Worm (Caenorhabditis elegans): ENCODE data around the gene msp-79.
A peak's percentile ranks its signal among the peaks of the same experiment; 100 is the strongest.

The msp-79 gene

DNA sequence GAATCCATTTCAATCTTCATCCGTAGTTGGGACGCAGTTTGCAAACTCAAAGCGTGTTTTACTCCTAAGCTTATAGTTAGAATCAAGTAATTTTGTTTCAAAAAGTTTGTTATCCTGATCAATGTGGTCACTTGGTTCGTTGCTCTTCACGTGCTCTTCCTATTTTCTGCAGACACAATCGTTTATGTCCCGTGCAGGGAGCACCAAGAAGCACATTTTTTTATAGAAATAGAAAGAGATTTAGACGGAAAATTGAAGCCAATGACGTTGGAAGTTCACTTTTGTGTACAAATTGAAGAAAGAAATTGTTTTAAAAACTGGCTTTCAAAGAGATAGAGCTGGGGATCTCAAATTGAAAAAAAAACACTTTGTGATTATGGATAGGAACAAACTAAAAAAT is 5.2 kb downstream of the msp-79 start:
- TF ChIP-seq hmg-11 (tag; optimal IDR thresholded peaks at IDR 0.05): no peak
- peak; percentile 22 for TF ChIP-seq pha-4 (tag; optimal IDR thresholded peaks at IDR 0.05)
- no peak for TF ChIP-seq nhr-28 (tag; optimal IDR thresholded peaks at IDR 0.05)
- TF ChIP-seq skn-1 (tag; optimal IDR thresholded peaks at IDR 0.05): no peak
- TF ChIP-seq fos-1 (tag; optimal IDR thresholded peaks at IDR 0.05): no peak
- TF ChIP-seq nfya-1 (tag; optimal IDR thresholded peaks at IDR 0.05; ENCODE audit: insufficient read depth): peak; percentile 20

DNA sequence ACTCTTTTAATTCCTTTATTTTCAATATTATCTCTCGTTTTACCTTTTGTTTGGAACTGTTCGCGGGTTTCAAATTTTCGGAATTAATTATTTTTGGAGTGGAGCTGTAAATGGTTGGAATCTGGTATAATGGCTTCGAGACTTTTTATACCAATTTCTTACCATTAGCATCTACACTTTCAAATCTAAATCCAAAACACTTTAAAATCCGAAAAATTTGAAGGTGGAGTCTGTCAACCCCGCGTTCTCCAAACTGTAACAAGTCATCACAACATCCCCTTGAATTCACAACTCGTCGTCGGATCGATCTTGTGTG is 9.6 kb downstream of the msp-79 start, which contains the start of gene nhr-97:
Gene nhr-97, plus strand, starts transcription at position 217 of the 316 bp plus-strand sequence.
- no peak for TF ChIP-seq nhr-11 (tag; optimal IDR thresholded peaks at IDR 0.05)
- no peak for TF ChIP-seq sea-2 (GFP tag; optimal IDR thresholded peaks at IDR 0.05)

DNA sequence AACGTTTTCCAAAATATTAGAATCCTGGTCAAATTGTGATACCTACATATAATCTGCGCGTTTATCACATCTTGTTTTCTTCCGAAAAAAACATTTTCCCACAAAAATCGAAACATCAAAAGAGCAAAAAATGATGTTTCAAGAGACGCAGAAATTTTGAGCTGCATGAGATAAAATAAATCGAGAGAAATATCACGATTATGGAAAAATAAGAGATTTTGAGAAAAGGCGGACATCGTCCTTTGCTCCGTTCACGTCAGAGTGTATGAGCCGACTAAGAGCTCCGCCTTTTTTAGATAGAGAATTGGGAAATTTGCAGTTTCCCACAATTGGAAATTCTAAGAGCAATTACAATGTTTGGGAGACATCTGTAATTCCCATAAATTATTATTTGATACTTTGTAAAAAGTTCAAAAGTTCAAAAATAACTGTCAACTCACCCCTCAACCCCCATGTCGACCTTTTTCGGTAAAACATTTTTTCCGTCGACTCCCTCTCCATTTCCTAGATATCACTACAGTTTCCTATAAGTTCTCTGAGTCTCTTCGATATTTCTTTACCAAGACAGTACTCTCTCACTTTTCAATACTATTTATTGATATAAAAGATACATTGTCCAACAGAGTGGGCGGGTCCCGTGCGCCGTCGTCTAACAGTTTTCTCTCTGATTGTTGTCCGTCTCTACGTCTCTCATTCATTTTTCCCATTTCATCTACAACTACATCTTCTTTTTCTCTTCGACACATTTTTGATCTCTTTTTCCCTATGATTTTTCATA is 10.1 kb downstream of the msp-79 start:
- TF ChIP-seq skn-1 (tag; optimal IDR thresholded peaks at IDR 0.05) (no peak), nhr-23 (tag; optimal IDR thresholded peaks at IDR 0.05) (peak; percentile 82), ztf-4 (tag; optimal IDR thresholded peaks at IDR 0.05) (no peak), nhr-43 (tag; optimal IDR thresholded peaks at IDR 0.05; ENCODE audit: poor library complexity, severe bottlenecking) (peak; percentile 43), daf-12 (tag; optimal IDR thresholded peaks at IDR 0.05) (no peak), lsy-12 (tag; optimal IDR thresholded peaks at IDR 0.05) (no peak), ceh-28 (tag; optimal IDR thresholded peaks at IDR 0.05) (peak; percentile 31), jun-1 (tag; optimal IDR thresholded peaks at IDR 0.05) (peak; percentile 44), fos-1 (tag; optimal IDR thresholded peaks at IDR 0.05) (no peak), pqm-1 (tag; optimal IDR thresholded peaks at IDR 0.05) (peak; percentile 25), eor-1 (tag; optimal IDR thresholded peaks at IDR 0.05) (no peak), ceh-9 (tag; optimal IDR thresholded peaks at IDR 0.05) (no peak), nfya-1 (tag; optimal IDR thresholded peaks at IDR 0.05; ENCODE audit: insufficient read depth) (peak; percentile 2), nhr-67 (tag; optimal IDR thresholded peaks at IDR 0.05) (no peak), lin-15B (tag; optimal IDR thresholded peaks at IDR 0.05) (peak; percentile 0), elt-2 (tag; optimal IDR thresholded peaks at IDR 0.05) (peak; percentile 65), nhr-25 (tag; optimal IDR thresholded peaks at IDR 0.05) (peak; percentile 49), pha-4 (tag; optimal IDR thresholded peaks at IDR 0.05) (peak; percentile 71), lin-39 (tag; optimal IDR thresholded peaks at IDR 0.05) (no peak), elt-3 (tag; optimal IDR thresholded peaks at IDR 0.05) (no peak)

- peak in 1 of 3 experiments; percentile 84 for TF ChIP-seq elt-3 (tag; optimal IDR thresholded peaks at IDR 0.05)
- no peak for TF ChIP-seq lin-39 (tag; optimal IDR thresholded peaks at IDR 0.05)
- TF ChIP-seq nhr-11 (tag; optimal IDR thresholded peaks at IDR 0.05): no peak
- TF ChIP-seq jun-1 (tag; optimal IDR thresholded peaks at IDR 0.05): no peak
- no peak for TF ChIP-seq ama-1 (optimal IDR thresholded peaks at IDR 0.05)
Measured at ce11 chrIV:9755713-9756112, 11.2 kb downstream of the msp-79 start.

- TF ChIP-seq lin-39 (tag; optimal IDR thresholded peaks at IDR 0.05): no peak
- TF ChIP-seq nhr-12 (tag; optimal IDR thresholded peaks at IDR 0.05): no peak
- TF ChIP-seq R02D3.7 (tag; optimal IDR thresholded peaks at IDR 0.05): no peak
- TF ChIP-seq aly-2 (tag; optimal IDR thresholded peaks at IDR 0.05): no peak
- TF ChIP-seq nhr-43 (tag; optimal IDR thresholded peaks at IDR 0.05; ENCODE audit: poor library complexity, severe bottlenecking): no peak
- no peak for TF ChIP-seq nhr-67 (tag; optimal IDR thresholded peaks at IDR 0.05)
- no peak for TF ChIP-seq fkh-10 (GFP tag; optimal IDR thresholded peaks at IDR 0.05)
- no peak for TF ChIP-seq elt-3 (tag; optimal IDR thresholded peaks at IDR 0.05)
- no peak for TF ChIP-seq nhr-77 (tag; optimal IDR thresholded peaks at IDR 0.05)
- no peak for TF ChIP-seq unc-39 (tag; optimal IDR thresholded peaks at IDR 0.05)
- TF ChIP-seq hmg-11 (tag; optimal IDR thresholded peaks at IDR 0.05): no peak
- no peak for TF ChIP-seq daf-12 (tag; optimal IDR thresholded peaks at IDR 0.05)
Measured at ce11 chrIV:9748342-9748741, 18.6 kb downstream of the msp-79 start, which contains the start of gene C28D4.8. Gene C28D4.8 (minus strand): TSS chrIV:9748442.

ce11 chrIV:9746762-9747161 is 20.2 kb downstream of the msp-79 start, which contains the start of gene C28D4.5:
Gene C28D4.5 (minus strand): TSS chrIV:9746862.
- TF ChIP-seq elt-3 (tag; optimal IDR thresholded peaks at IDR 0.05): no peak
- no peak for TF ChIP-seq pha-4 (tag; optimal IDR thresholded peaks at IDR 0.05)
- TF ChIP-seq tbx-2 (tag; optimal IDR thresholded peaks at IDR 0.05): no peak
- no peak for TF ChIP-seq sea-2 (GFP tag; optimal IDR thresholded peaks at IDR 0.05)
- no peak for TF ChIP-seq unc-62 (GFP tag; optimal IDR thresholded peaks at IDR 0.05)
- TF ChIP-seq zag-1 (tag; optimal IDR thresholded peaks at IDR 0.05): no peak
- no peak for TF ChIP-seq egl-5 (tag; optimal IDR thresholded peaks at IDR 0.05)
- no peak for TF ChIP-seq lin-39 (tag; optimal IDR thresholded peaks at IDR 0.05)
- TF ChIP-seq lsy-12 (tag; optimal IDR thresholded peaks at IDR 0.05): no peak
- TF ChIP-seq nhr-25 (tag; optimal IDR thresholded peaks at IDR 0.05): no peak
- TF ChIP-seq nhr-11 (tag; optimal IDR thresholded peaks at IDR 0.05): no peak
- TF ChIP-seq fkh-2 (tag; optimal IDR thresholded peaks at IDR 0.05): no peak
- TF ChIP-seq nhr-77 (tag; optimal IDR thresholded peaks at IDR 0.05): no peak
- TF ChIP-seq nhr-76 (tag; optimal IDR thresholded peaks at IDR 0.05): no peak
- TF ChIP-seq pqm-1 (tag; optimal IDR thresholded peaks at IDR 0.05): no peak
- TF ChIP-seq nhr-28 (tag; optimal IDR thresholded peaks at IDR 0.05): no peak
- no peak for TF ChIP-seq unc-39 (tag; optimal IDR thresholded peaks at IDR 0.05)
- no peak for TF ChIP-seq mml-1 (tag; optimal IDR thresholded peaks at IDR 0.05)

Data from whole organism, L3 larva.